Worm (Caenorhabditis elegans): ENCODE results near the gene T14G12.12.

Gene T14G12.12

ce11 chrX:3783659-3784058 lies 25.4 kb upstream of the T14G12.12 start:
- no peak for TF ChIP-seq ceh-30 (tag; optimal IDR thresholded peaks at IDR 0.05)
- no peak for TF ChIP-seq tbx-2 (tag; optimal IDR thresholded peaks at IDR 0.05)
- TF ChIP-seq ceh-6 (GFP tag; optimal IDR thresholded peaks at IDR 0.05), result no peak
- TF ChIP-seq pros-1 (tag; optimal IDR thresholded peaks at IDR 0.05), result no peak
- no peak for TF ChIP-seq fkh-6 (tag; optimal IDR thresholded peaks at IDR 0.05)
- no peak for TF ChIP-seq sdc-2 (tag; optimal IDR thresholded peaks at IDR 0.05)
- TF ChIP-seq ceh-14 (tag; optimal IDR thresholded peaks at IDR 0.05), result no peak
- TF ChIP-seq lim-6 (tag; optimal IDR thresholded peaks at IDR 0.05), result no peak
- no peak for TF ChIP-seq unc-86 (tag; optimal IDR thresholded peaks at IDR 0.05)
- no peak for TF ChIP-seq unc-42 (tag; optimal IDR thresholded peaks at IDR 0.05)
- TF ChIP-seq ahr-1 (tag; optimal IDR thresholded peaks at IDR 0.05), result no peak
- TF ChIP-seq Y22D7AL.16 (tag; optimal IDR thresholded peaks at IDR 0.05), result no peak
- no peak for TF ChIP-seq ets-4 (tag; optimal IDR thresholded peaks at IDR 0.05)

- TF ChIP-seq che-1 (tag; optimal IDR thresholded peaks at IDR 0.05) (no peak), ama-1 (optimal IDR thresholded peaks at IDR 0.05) (no peak), hlh-6 (tag; optimal IDR thresholded peaks at IDR 0.05) (no peak), ceh-19 (GFP tag; optimal IDR thresholded peaks at IDR 0.05) (no peak), elt-2 (tag; optimal IDR thresholded peaks at IDR 0.05) (no peak), gmeb-2 (tag; optimal IDR thresholded peaks at IDR 0.05) (no peak), lim-6 (tag; optimal IDR thresholded peaks at IDR 0.05) (no peak), ref-2 (tag; optimal IDR thresholded peaks at IDR 0.05) (no peak), ceh-45 (GFP tag; IDR thresholded peaks at IDR 0.05) (no peak)
Measured at ce11 chrX:3781040-3781439, 22.7 kb upstream of the T14G12.12 start, which contains the start of gene marg-1. Gene marg-1, minus strand, starts transcription at chrX:3781140.

- TF ChIP-seq zip-5 (tag; optimal IDR thresholded peaks at IDR 0.05) (no peak), ttx-3 (tag; optimal IDR thresholded peaks at IDR 0.05) (no peak), elt-4 (tag; optimal IDR thresholded peaks at IDR 0.05) (no peak), ama-1 (optimal IDR thresholded peaks at IDR 0.05) (no peak), lim-6 (tag; optimal IDR thresholded peaks at IDR 0.05) (no peak), sox-4 (tag; optimal IDR thresholded peaks at IDR 0.05) (no peak), ceh-48 (tag; optimal IDR thresholded peaks at IDR 0.05) (no peak), ahr-1 (tag; optimal IDR thresholded peaks at IDR 0.05) (no peak), nhr-11 (tag; optimal IDR thresholded peaks at IDR 0.05) (no peak), hlh-15 (tag; optimal IDR thresholded peaks at IDR 0.05) (no peak), hlh-30 (tag; optimal IDR thresholded peaks at IDR 0.05; ENCODE audit: insufficient read depth) (no peak), ceh-31 (tag; optimal IDR thresholded peaks at IDR 0.05) (no peak)
Measured at ce11 chrX:3773233-3773632, 14.9 kb upstream of the T14G12.12 start.

ce11 chrX:3772405-3772804 lies 14.1 kb upstream of the T14G12.12 start, which contains the start of gene F47B7.2:
Gene F47B7.2, plus strand, starts transcription at chrX:3772762.
- TF ChIP-seq ceh-31 (tag; optimal IDR thresholded peaks at IDR 0.05), result no peak
- TF ChIP-seq tbx-7 (tag; optimal IDR thresholded peaks at IDR 0.05), result no peak
- no peak for TF ChIP-seq sox-4 (tag; optimal IDR thresholded peaks at IDR 0.05)
- peak; percentile 3 for TF ChIP-seq ceh-14 (tag; optimal IDR thresholded peaks at IDR 0.05)
- TF ChIP-seq unc-42 (tag; optimal IDR thresholded peaks at IDR 0.05), result peak; percentile 74
- TF ChIP-seq lim-6 (tag; optimal IDR thresholded peaks at IDR 0.05), result no peak
- TF ChIP-seq odd-2 (tag; optimal IDR thresholded peaks at IDR 0.05), result peak; percentile 14
- TF ChIP-seq ceh-19 (GFP tag; optimal IDR thresholded peaks at IDR 0.05), result no peak
- no peak for TF ChIP-seq che-1 (tag; optimal IDR thresholded peaks at IDR 0.05)
- no peak for TF ChIP-seq ama-1 (optimal IDR thresholded peaks at IDR 0.05)
- no peak for TF ChIP-seq syd-9 (tag; optimal IDR thresholded peaks at IDR 0.05)
- TF ChIP-seq nhr-11 (tag; optimal IDR thresholded peaks at IDR 0.05), result no peak
- TF ChIP-seq hlh-30 (tag; optimal IDR thresholded peaks at IDR 0.05; ENCODE audit: insufficient read depth), result no peak
- TF ChIP-seq elt-2 (tag; optimal IDR thresholded peaks at IDR 0.05), result peak; percentile 18
- TF ChIP-seq pros-1 (tag; optimal IDR thresholded peaks at IDR 0.05), result no peak
- no peak for TF ChIP-seq ceh-9 (tag; optimal IDR thresholded peaks at IDR 0.05)
- no peak for TF ChIP-seq ceh-34 (tag; optimal IDR thresholded peaks at IDR 0.05)
- no peak for TF ChIP-seq ref-2 (tag; optimal IDR thresholded peaks at IDR 0.05)
- TF ChIP-seq gmeb-2 (tag; optimal IDR thresholded peaks at IDR 0.05), result no peak
- no peak for TF ChIP-seq ttx-3 (tag; optimal IDR thresholded peaks at IDR 0.05)
- no peak for TF ChIP-seq ceh-45 (GFP tag; IDR thresholded peaks at IDR 0.05)
- no peak for TF ChIP-seq hlh-15 (tag; optimal IDR thresholded peaks at IDR 0.05)
- peak; percentile 2 for TF ChIP-seq nfya-1 (tag; optimal IDR thresholded peaks at IDR 0.05)
- TF ChIP-seq ceh-6 (GFP tag; optimal IDR thresholded peaks at IDR 0.05), result no peak
- TF ChIP-seq pax-1 (tag; optimal IDR thresholded peaks at IDR 0.05), result no peak
- no peak for TF ChIP-seq fkh-6 (tag; optimal IDR thresholded peaks at IDR 0.05)
